Worm (Caenorhabditis elegans): Measurements from ENCODE around the gene grl-14.

DNA sequence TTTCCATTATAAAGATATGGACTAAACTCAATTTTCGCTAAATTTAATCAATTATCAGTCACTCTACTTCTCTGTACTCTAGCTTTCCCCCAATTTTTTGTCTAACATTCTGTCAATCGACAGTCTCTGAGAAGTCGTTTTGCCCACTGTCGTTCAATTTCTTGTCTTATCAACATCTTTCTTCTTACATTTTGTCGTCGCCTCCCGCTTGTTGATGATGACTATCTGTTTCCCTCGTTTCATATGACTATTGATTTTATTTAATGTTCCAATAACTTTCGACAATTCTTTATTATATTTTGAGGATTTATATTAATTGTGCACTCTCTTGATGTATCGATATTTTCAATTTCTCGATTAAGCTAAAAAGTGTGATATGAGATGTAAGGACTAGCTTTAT, 46.5 kb upstream of the grl-14 start:
- TF ChIP-seq snpc-4 (tag; optimal IDR thresholded peaks at IDR 0.05) (no peak), nhr-12 (tag; optimal IDR thresholded peaks at IDR 0.05) (no peak), ztf-11 (tag; optimal IDR thresholded peaks at IDR 0.05) (no peak), egl-27 (tag; optimal IDR thresholded peaks at IDR 0.05) (no peak), fos-1 (tag; optimal IDR thresholded peaks at IDR 0.05) (no peak), fkh-10 (GFP tag; optimal IDR thresholded peaks at IDR 0.05) (no peak), zag-1 (tag; optimal IDR thresholded peaks at IDR 0.05) (no peak), lin-13 (GFP tag; optimal IDR thresholded peaks at IDR 0.05) (no peak), blmp-1 (tag; optimal IDR thresholded peaks at IDR 0.05) (peak; percentile 58), nhr-77 (tag; optimal IDR thresholded peaks at IDR 0.05) (no peak), nhr-11 (tag; optimal IDR thresholded peaks at IDR 0.05) (no peak), mab-9 (GFP tag; IDR thresholded peaks at IDR 0.05) (no peak), unc-62 (GFP tag; optimal IDR thresholded peaks at IDR 0.05) (no peak)

All from whole organism, L1 larva.